Worm (Caenorhabditis elegans): ENCODE measurements around the gene pst-2.

The pst-2 gene

ce11 chrIII:5727827-5728226 is 47.6 kb downstream of the pst-2 start, which contains the start of gene egg-1 (continued):
- TF ChIP-seq mxl-1 (tag; optimal IDR thresholded peaks at IDR 0.05) (no peak), attf-6 (GFP tag; IDR thresholded peaks at IDR 0.05) (0 out of 2 replicates have a peak, but pooled peaks have one; percentile 21), attf-3 (GFP tag; conservative IDR thresholded peaks at IDR 0.05) (peak; percentile 17; the same call in 1 of the 2 replicates), ztf-22 (GFP tag; optimal IDR thresholded peaks at IDR 0.05) (no peak), lir-1 (GFP tag; conservative IDR thresholded peaks at IDR 0.05) (peak; percentile 52; the same call in 1 of the 2 replicates), akir-1 (GFP tag; optimal IDR thresholded peaks at IDR 0.05) (no peak), nfya-1 (tag; optimal IDR thresholded peaks at IDR 0.05; ENCODE audit: borderline replicate concordance, insufficient read depth) (no peak), ama-1 (optimal IDR thresholded peaks at IDR 0.05) (no peak), ama-1 (GFP tag; optimal IDR thresholded peaks at IDR 0.05) (no peak), somi-1 (GFP tag; optimal IDR thresholded peaks at IDR 0.05) (no peak), ztf-3 (GFP tag; optimal IDR thresholded peaks at IDR 0.05) (no peak), ztf-25 (GFP tag; IDR thresholded peaks at IDR 0.05) (no peak), athp-1 (tag; optimal IDR thresholded peaks at IDR 0.05) (peak; percentile 63), madf-3 (GFP tag; IDR thresholded peaks at IDR 0.05) (peak; percentile 83), chd-7 (tag; optimal IDR thresholded peaks at IDR 0.05) (no peak), F39B2.1 (GFP tag; IDR thresholded peaks at IDR 0.05) (no peak), let-526 (GFP tag; IDR thresholded peaks at IDR 0.05) (no peak), nhr-27 (tag; optimal IDR thresholded peaks at IDR 0.05) (no peak), egl-18 (GFP tag; IDR thresholded peaks at IDR 0.05) (no peak), ceh-27 (GFP tag; optimal IDR thresholded peaks at IDR 0.05) (no peak), F55B11.4 (tag; optimal IDR thresholded peaks at IDR 0.05; ENCODE audit: borderline replicate concordance, insufficient read depth) (no peak), hrde-1 (tag; optimal IDR thresholded peaks at IDR 0.05; ENCODE audit: borderline replicate concordance) (peak; percentile 8), F10E7.11 (tag; optimal IDR thresholded peaks at IDR 0.05) (no peak), mcd-1 (GFP tag; IDR thresholded peaks at IDR 0.05) (peak; percentile 72), D2030.7 (GFP tag; IDR thresholded peaks at IDR 0.05) (peak; percentile 93), hmg-1.2 (GFP tag; IDR thresholded peaks at IDR 0.05) (peak; percentile 61), nfyb-1 (GFP tag; IDR thresholded peaks at IDR 0.05) (no peak), lin-35 (GFP tag; optimal IDR thresholded peaks at IDR 0.05) (peak in 2 of 3 experiments; percentile 51 to 62), madf-8 (GFP tag; conservative IDR thresholded peaks at IDR 0.05) (peak; percentile 95), F33H1.4 (GFP tag; IDR thresholded peaks at IDR 0.05) (peak; percentile 98), hsf-1 (GFP tag; IDR thresholded peaks at IDR 0.05) (peak; percentile 89), ceh-79 (tag; optimal IDR thresholded peaks at IDR 0.05) (no peak), lag-1 (GFP tag; IDR thresholded peaks at IDR 0.05) (no peak), repo-1 (tag; optimal IDR thresholded peaks at IDR 0.05) (peak; percentile 12), B0261.1 (tag; optimal IDR thresholded peaks at IDR 0.05) (no peak), snpc-3.4 (tag; optimal IDR thresholded peaks at IDR 0.05) (peak; percentile 93), bed-1 (GFP tag; IDR thresholded peaks at IDR 0.05) (no peak), ccch-3 (GFP tag; optimal IDR thresholded peaks at IDR 0.05) (no peak), rpc-1 (optimal IDR thresholded peaks at IDR 0.05) (no peak), rpc-1 (tag; optimal IDR thresholded peaks at IDR 0.05) (no peak), cebp-2 (GFP tag; IDR thresholded peaks at IDR 0.05) (no peak), nhr-90 (tag; optimal IDR thresholded peaks at IDR 0.05) (no peak), F23B12.7 (tag; optimal IDR thresholded peaks at IDR 0.05; ENCODE audit: insufficient read depth) (peak; percentile 75), gei-17 (GFP tag; optimal IDR thresholded peaks at IDR 0.05) (no peak), efl-1 (GFP tag; optimal IDR thresholded peaks at IDR 0.05) (peak; percentile 98), F49E8.2 (tag; optimal IDR thresholded peaks at IDR 0.05; ENCODE audit: insufficient read depth) (peak; percentile 92), ztf-28 (GFP tag; IDR thresholded peaks at IDR 0.05) (0 out of 2 replicates have a peak, but pooled peaks have one; percentile 58), let-607 (tag; optimal IDR thresholded peaks at IDR 0.05) (no peak), fkh-3 (tag; optimal IDR thresholded peaks at IDR 0.05) (no peak)
